Worm (Caenorhabditis elegans) whole organism, late embryonic: Measurements from ENCODE around the gene taap-1.

ENCODE experiments used
- ceh-19 ChIP-seq: fragments of 200-800 bp; sonication (Bioruptor generic); optimal IDR thresholded peaks from 2 replicates; lab custom pipeline; 2018; ENCODE audit warnings: mild to moderate bottlenecking, missing genetic modification characterization, missing compliant biosample characterization
- ceh-22 ChIP-seq: sonication (generic microtip); optimal IDR thresholded peaks from 2 replicates; lab custom pipeline; 2017; ENCODE audit warnings: missing biosample characterization, missing genetic modification characterization
- dmd-4 ChIP-seq: sonication (generic microtip); optimal IDR thresholded peaks from 2 replicates; lab custom pipeline; 2016; ENCODE audit warnings: borderline replicate concordance, missing genetic modification characterization, missing compliant biosample characterization
- dve-1 ChIP-seq: sonication (generic microtip); optimal IDR thresholded peaks from 2 replicates; lab custom pipeline; 2017; ENCODE audit warnings: antibody characterized with exemption, mild to moderate bottlenecking, missing genetic modification characterization, missing compliant biosample characterization
- fkh-10 ChIP-seq: fragments of 150-350 bp; optimal IDR thresholded peaks from 2 replicates; lab custom pipeline; 2014; ENCODE audit warnings: missing biosample characterization, missing genetic modification reagents, missing genetic modification characterization
- hlh-30 ChIP-seq: sonication (generic microtip); optimal IDR thresholded peaks from 2 replicates; lab custom pipeline; 2017; ENCODE audit warnings: antibody characterized with exemption, missing genetic modification characterization, missing compliant biosample characterization; ENCODE audit not compliant: insufficient read depth
- nfya-1 ChIP-seq: sonication (generic microtip); optimal IDR thresholded peaks from 2 replicates; lab custom pipeline; 2017; ENCODE audit warnings: missing genetic modification characterization, mild to moderate bottlenecking, missing compliant biosample characterization, antibody characterized with exemption, moderate library complexity
- pqm-1 ChIP-seq: sonication (generic microtip); optimal IDR thresholded peaks from 2 replicates; lab custom pipeline; 2016; ENCODE audit warnings: missing genetic modification characterization, missing compliant biosample characterization
- rnt-1 ChIP-seq: sonication (generic microtip); optimal IDR thresholded peaks from 2 replicates; lab custom pipeline; 2016; ENCODE audit warnings: missing genetic modification characterization, missing compliant biosample characterization
- sox-4 ChIP-seq: sonication (generic microtip); optimal IDR thresholded peaks from 2 replicates; lab custom pipeline; 2017; ENCODE audit warnings: mild to moderate bottlenecking, missing genetic modification characterization, inconsistent platforms, missing compliant biosample characterization

DNA sequence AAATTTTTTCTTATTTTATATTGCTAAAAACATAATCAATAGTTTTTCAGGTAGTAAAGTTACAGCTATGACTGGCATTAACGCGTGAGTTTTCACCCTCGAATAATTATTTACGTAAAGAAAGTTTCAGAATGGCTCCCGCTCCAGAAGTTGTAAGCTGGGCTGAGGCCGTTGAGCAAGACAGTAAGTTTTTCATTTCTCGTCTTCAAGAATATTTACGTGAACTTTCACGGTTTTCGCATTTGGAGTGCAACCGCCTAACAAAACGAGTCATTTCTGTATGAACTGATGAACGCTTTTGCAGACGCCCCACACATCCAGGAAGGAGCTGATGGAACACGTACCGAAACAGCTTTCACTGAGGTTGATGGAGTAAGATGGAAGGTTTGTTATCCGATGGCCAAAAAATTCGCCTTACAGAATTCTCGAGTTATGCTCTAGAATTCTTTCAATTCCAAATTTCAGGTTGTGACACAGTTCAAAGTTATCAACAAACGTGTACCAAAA is 40.9 kb downstream of the taap-1 start, which contains the start of gene eif-3.G:
- TF ChIP-seq sox-4 (tag; lab: Kevin White, UChicago) (no peak), dve-1 (tag; lab: Kevin White, UChicago) (no peak), dmd-4 (tag; lab: Kevin White, UChicago) (no peak), rnt-1 (tag; lab: Kevin White, UChicago) (no peak), nfya-1 (no peak), pqm-1 (tag; lab: Kevin White, UChicago) (no peak), fkh-10 (GFP tag; lab: Kevin White, UChicago) (no peak), ceh-22 (tag; lab: Kevin White, UChicago) (no peak), ceh-19 (GFP tag; lab: Kevin White, UChicago) (no peak), hlh-30 (no peak)
